Worm (Caenorhabditis elegans) whole organism, early embryonic: ENCODE data around the gene Y38C1AA.12.

Experiments
- B0310.2 ChIP-seq: sonication (generic microtip); optimal IDR thresholded peaks from 2 replicates; lab custom pipeline; 2016; ENCODE audit warnings: mild to moderate bottlenecking, missing genetic modification characterization, missing compliant biosample characterization
- aly-1 ChIP-seq: sonication (generic microtip); optimal IDR thresholded peaks from 2 replicates; lab custom pipeline; 2016; ENCODE audit warnings: missing genetic modification characterization, missing compliant biosample characterization
- ceh-13 ChIP-seq: fragments of 200-800 bp; sonication (Bioruptor generic); optimal IDR thresholded peaks from 2 replicates; lab custom pipeline; 2018; ENCODE audit warnings: mild to moderate bottlenecking, missing genetic modification characterization, missing compliant biosample characterization
- ets-7 ChIP-seq: sonication (generic microtip); optimal IDR thresholded peaks from 2 replicates; lab custom pipeline; 2016; ENCODE audit warnings: missing genotype, missing genetic modification characterization, missing compliant biosample characterization
- flt-1 ChIP-seq: fragments of 200-800 bp; sonication (Bioruptor generic); IDR thresholded peaks from 2 replicates; pipeline ENCODE4 v1.3.6; 2022; ENCODE audit warnings: missing genetic modification characterization, missing compliant biosample characterization
- hnd-1 ChIP-seq: sonication (generic microtip); optimal IDR thresholded peaks from 2 replicates; lab custom pipeline; 2016; ENCODE audit warnings: missing genetic modification characterization, missing compliant biosample characterization
- scrt-1 ChIP-seq: fragments of 200-800 bp; sonication (Bioruptor generic); IDR thresholded peaks from 2 replicates; pipeline ENCODE4 v1.3.6; 2022; ENCODE audit warnings: missing genetic modification characterization, missing compliant biosample characterization
- tbx-11 ChIP-seq: fragments of 200-800 bp; sonication (Bioruptor generic); IDR thresholded peaks from 2 replicates; pipeline ENCODE4 v1.3.6; 2022; ENCODE audit warnings: missing genetic modification characterization, missing compliant biosample characterization
- tbx-37 ChIP-seq: fragments of 200-800 bp; sonication (Bioruptor generic); conservative IDR thresholded peaks from 2 replicates; pipeline ENCODE4 v1.3.6; 2022; ENCODE audit warnings: missing genetic modification reagents, missing genetic modification characterization, missing compliant biosample characterization

DNA sequence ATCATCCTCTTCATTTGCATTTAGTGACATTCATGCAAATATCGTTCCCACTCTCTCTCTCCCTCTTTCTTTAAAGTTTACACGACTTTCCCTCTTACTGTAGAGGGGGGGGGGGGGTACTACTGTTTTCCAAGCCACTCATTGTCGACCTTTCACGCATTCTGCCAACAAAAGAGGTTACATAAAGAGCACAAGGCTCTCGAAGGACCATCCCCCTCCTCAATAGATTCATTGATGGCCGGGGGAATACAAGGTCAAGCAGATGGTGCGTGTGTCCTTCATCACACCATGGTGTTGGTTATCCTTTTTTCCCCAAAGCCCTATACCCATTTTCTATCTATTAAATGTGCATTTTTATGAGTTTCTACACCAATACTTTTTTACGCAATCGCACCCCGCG lies 19.1 kb upstream of the Y38C1AA.12 start:
- TF ChIP-seq hnd-1 (tag; lab: Kevin White, UChicago), result no peak
- no peak for TF ChIP-seq ets-7 (tag; lab: Kevin White, UChicago)
- no peak for TF ChIP-seq scrt-1 (GFP tag; lab: Robert Waterston, UW)
- TF ChIP-seq tbx-37 (GFP tag; lab: Robert Waterston, UW), result no peak
- TF ChIP-seq B0310.2, result peak; percentile 23
- TF ChIP-seq tbx-11 (GFP tag; lab: Robert Waterston, UW), result 0 out of 2 replicates have a peak, but pooled peaks have one; percentile 33
- TF ChIP-seq aly-1 (tag; lab: Kevin White, UChicago), result peak; percentile 35
- no peak for TF ChIP-seq ceh-13 (GFP tag; lab: Kevin White, UChicago)
- TF ChIP-seq flt-1 (GFP tag; lab: Robert Waterston, UW), result 0 out of 2 replicates have a peak, but pooled peaks have one; percentile 15
